Worm (Caenorhabditis elegans) whole organism, L4 larva: ENCODE measurements around the gene ins-32.

Experiments
- F10B5.3 ChIP-seq: sonication (generic microtip); optimal IDR thresholded peaks from 2 replicates; lab custom pipeline; 2016; ENCODE audit warnings: mild to moderate bottlenecking, missing genetic modification characterization, missing compliant biosample characterization
- F26F4.8 ChIP-seq: fragments of 200-800 bp; sonication (Bioruptor generic); conservative IDR thresholded peaks from 2 replicates; pipeline ENCODE4 v1.3.6; 2022; ENCODE audit warnings: missing genetic modification characterization, missing compliant biosample characterization
- F37D6.2 ChIP-seq: sonication (generic microtip); optimal IDR thresholded peaks from 2 replicates; lab custom pipeline; 2016; ENCODE audit warnings: mild to moderate bottlenecking, missing genetic modification characterization, missing compliant biosample characterization
- F44E2.7 ChIP-seq: fragments of 200-800 bp; sonication (Bioruptor generic); IDR thresholded peaks from 2 replicates; pipeline ENCODE4 v2.1.2; 2022; ENCODE audit warnings: missing genetic modification characterization, missing compliant biosample characterization
- R02D3.7 ChIP-seq: fragments of 150-350 bp; sonication (generic microtip); optimal IDR thresholded peaks from 3 replicates; lab custom pipeline; 2014; ENCODE audit warnings: missing biosample characterization, missing genetic modification characterization
- ZK546.5 ChIP-seq, 2 experiments: sonication (generic microtip); optimal IDR thresholded peaks; 2 replicates each; lab custom pipeline; 2017; ENCODE audit warnings: missing biosample characterization in 2 of 2, missing genetic modification characterization in 2 of 2
- ama-1 ChIP-seq: fragments of 150-350 bp; optimal IDR thresholded peaks from 2 replicates; lab custom pipeline; 2014; ENCODE audit warnings: inconsistent platforms, mixed read lengths
- attf-4 ChIP-seq: sonication (generic microtip); optimal IDR thresholded peaks from 3 replicates; lab custom pipeline; 2017; ENCODE audit warnings: missing biosample characterization, missing genetic modification characterization
- ceh-44 ChIP-seq: fragments of 200-800 bp; sonication (Bioruptor generic); IDR thresholded peaks from 2 replicates; pipeline ENCODE4 v1.3.6; 2022; ENCODE audit warnings: missing genetic modification reagents, missing genetic modification characterization, missing compliant biosample characterization
- ceh-82 ChIP-seq: sonication (generic microtip); optimal IDR thresholded peaks from 2 replicates; lab custom pipeline; 2017; ENCODE audit warnings: missing biosample characterization, missing genetic modification characterization
- daf-16 ChIP-seq, 3 experiments: sonication (generic microtip); optimal IDR thresholded peaks; 2 replicates each; lab custom pipeline; 2016 to 2017; ENCODE audit warnings: missing genetic modification characterization in 3 of 3, missing genetic modification reagents in 3 of 3, mild to moderate bottlenecking in 2 of 3, missing compliant biosample characterization in 2 of 3, missing biosample characterization in 1 of 3, moderate library complexity in 1 of 3
- daf-19 ChIP-seq: fragments of 200-800 bp; sonication (Bioruptor generic); conservative IDR thresholded peaks from 2 replicates; pipeline ENCODE4 v1.3.6; 2022; ENCODE audit warnings: missing genetic modification characterization, missing compliant biosample characterization
- daf-8 ChIP-seq: fragments of 200-800 bp; sonication (Bioruptor generic); IDR thresholded peaks from 2 replicates; pipeline ENCODE4 v1.3.6; 2022; ENCODE audit warnings: missing genetic modification characterization, missing compliant biosample characterization
- dmd-6 ChIP-seq: fragments of 200-800 bp; sonication (Bioruptor generic); IDR thresholded peaks from 2 replicates; pipeline ENCODE4 v1.3.6; 2022; ENCODE audit warnings: missing genetic modification reagents, missing genetic modification characterization, missing compliant biosample characterization
- dpl-1 ChIP-seq: fragments of 150-350 bp; optimal IDR thresholded peaks from 2 replicates; lab custom pipeline; 2014; ENCODE audit warnings: missing biosample characterization, missing genetic modification reagents, missing genetic modification characterization
- dve-1 ChIP-seq: sonication (generic microtip); optimal IDR thresholded peaks from 2 replicates; lab custom pipeline; 2017; ENCODE audit warnings: antibody characterized with exemption, mild to moderate bottlenecking, missing genetic modification characterization, missing compliant biosample characterization; ENCODE audit not compliant: insufficient read depth
- egl-43 ChIP-seq: fragments of 200-800 bp; sonication (Bioruptor generic); IDR thresholded peaks from 2 replicates; pipeline ENCODE4 v1.3.6; 2022; ENCODE audit warnings: missing genetic modification reagents, missing genetic modification characterization, missing compliant biosample characterization
- fos-1 ChIP-seq: fragments of 150-350 bp; optimal IDR thresholded peaks from 2 replicates; lab custom pipeline; 2014; ENCODE audit warnings: missing biosample characterization, missing genetic modification characterization
- hlh-11 ChIP-seq: fragments of 200-800 bp; sonication (Bioruptor generic); optimal IDR thresholded peaks from 2 replicates; lab custom pipeline; 2018; ENCODE audit warnings: mild to moderate bottlenecking, missing genetic modification characterization, missing compliant biosample characterization
- hlh-30 ChIP-seq: sonication (generic microtip); optimal IDR thresholded peaks from 2 replicates; lab custom pipeline; 2017; ENCODE audit warnings: antibody characterized with exemption, mild to moderate bottlenecking, missing genetic modification characterization, missing compliant biosample characterization; ENCODE audit not compliant: insufficient read depth
- hmg-1.1 ChIP-seq: fragments of 200-800 bp; sonication (Bioruptor generic); IDR thresholded peaks from 2 replicates; pipeline ENCODE4 v1.3.6; 2022; ENCODE audit warnings: missing genetic modification reagents, missing genetic modification characterization, missing compliant biosample characterization
- jun-1 ChIP-seq: fragments of 150-350 bp; optimal IDR thresholded peaks from 2 replicates; lab custom pipeline; 2014; ENCODE audit warnings: missing biosample characterization, missing genetic modification reagents, missing genetic modification characterization
- lim-7 ChIP-seq: fragments of 200-800 bp; sonication (Bioruptor generic); IDR thresholded peaks from 2 replicates; pipeline ENCODE4 v1.3.6; 2022; ENCODE audit warnings: missing genetic modification characterization, missing compliant biosample characterization
- lin-1 ChIP-seq: fragments of 200-800 bp; sonication (Bioruptor generic); IDR thresholded peaks from 2 replicates; pipeline ENCODE4 v1.3.6; 2022; ENCODE audit warnings: missing genetic modification reagents, missing genetic modification characterization, missing compliant biosample characterization
- lin-13 ChIP-seq: fragments of 150-350 bp; optimal IDR thresholded peaks from 2 replicates; lab custom pipeline; 2014; ENCODE audit warnings: missing biosample characterization, missing genetic modification reagents, missing genetic modification characterization
- lin-38 ChIP-seq: fragments of 200-800 bp; sonication (Bioruptor generic); IDR thresholded peaks from 2 replicates; pipeline ENCODE4 v1.3.6; 2022; ENCODE audit warnings: missing genetic modification reagents, missing genetic modification characterization, missing compliant biosample characterization
- lin-39 ChIP-seq: fragments of 150-350 bp; optimal IDR thresholded peaks from 2 replicates; lab custom pipeline; 2014; ENCODE audit warnings: missing biosample characterization, missing genetic modification reagents, missing genetic modification characterization
- lir-3 ChIP-seq: sonication (generic microtip); optimal IDR thresholded peaks from 2 replicates; lab custom pipeline; 2016; ENCODE audit warnings: mild to moderate bottlenecking, missing genetic modification characterization, missing compliant biosample characterization
- lsy-2 ChIP-seq, 2 experiments: fragments of 150-350 bp in 1 of 2; sonication (generic microtip) in 1 of 2; optimal IDR thresholded peaks; 2 replicates each; lab custom pipeline; 2014 to 2017; ENCODE audit warnings: missing biosample characterization in 2 of 2, missing genetic modification characterization in 2 of 2
- madf-5 ChIP-seq, 2 experiments: fragments of 200-800 bp; sonication (Bioruptor generic); IDR thresholded peaks; 2 replicates each; pipeline ENCODE4 v1.3.6; 2022; ENCODE audit warnings: missing compliant biosample characterization in 2 of 2, missing genetic modification characterization in 2 of 2
- mdl-1 ChIP-seq, 2 experiments: fragments of 150-350 bp in 1 of 2; sonication (generic microtip) in 1 of 2; optimal IDR thresholded peaks; 2 replicates each; lab custom pipeline; 2014 to 2017; ENCODE audit warnings: missing biosample characterization in 2 of 2, missing genetic modification characterization in 2 of 2
- mdt-29 ChIP-seq: fragments of 200-800 bp; sonication (Bioruptor generic); IDR thresholded peaks from 2 replicates; pipeline ENCODE4 v1.3.6; 2022; ENCODE audit warnings: missing genetic modification reagents, missing genetic modification characterization, missing compliant biosample characterization
- mep-1 ChIP-seq: fragments of 150-350 bp; sonication (generic microtip); optimal IDR thresholded peaks from 3 replicates; lab custom pipeline; 2014; ENCODE audit warnings: missing biosample characterization, missing genetic modification characterization
- mes-2 ChIP-seq: sonication (generic microtip); optimal IDR thresholded peaks from 2 replicates; lab custom pipeline; 2016; ENCODE audit warnings: missing genotype, mild to moderate bottlenecking, missing genetic modification characterization, missing compliant biosample characterization; ENCODE audit not compliant: poor library complexity, severe bottlenecking
- nhr-111 ChIP-seq: fragments of 200-800 bp; sonication (Bioruptor generic); optimal IDR thresholded peaks from 2 replicates; lab custom pipeline; 2018; ENCODE audit warnings: mild to moderate bottlenecking, missing genetic modification characterization, missing compliant biosample characterization
- nhr-237 ChIP-seq: sonication (generic microtip); optimal IDR thresholded peaks from 2 replicates; lab custom pipeline; 2017; ENCODE audit warnings: missing biosample characterization, missing genetic modification characterization
- nhr-28 ChIP-seq: fragments of 150-350 bp; optimal IDR thresholded peaks from 2 replicates; lab custom pipeline; 2014; ENCODE audit warnings: missing biosample characterization, missing genetic modification characterization
- nhr-41 ChIP-seq: fragments of 200-800 bp; sonication (Bioruptor generic); IDR thresholded peaks from 2 replicates; pipeline ENCODE4 v1.3.6; 2022; ENCODE audit warnings: missing genetic modification reagents, missing genetic modification characterization, missing compliant biosample characterization
- nhr-6 ChIP-seq: fragments of 150-350 bp; optimal IDR thresholded peaks from 2 replicates; lab custom pipeline; 2014; ENCODE audit warnings: missing biosample characterization, missing genetic modification characterization
- pha-4 ChIP-seq, 2 experiments: fragments of 150-350 bp in 1 of 2; fragments of 200-800 bp in 1 of 2; sonication (Bioruptor generic) in 1 of 2; IDR thresholded peaks in 1 of 2; optimal IDR thresholded peaks in 1 of 2; 2 replicates each; pipeline versions ENCODE4 v1.3.6 to Lab custom; 2014 to 2022; ENCODE audit warnings: missing genetic modification characterization in 2 of 2, missing genetic modification reagents in 2 of 2, missing biosample characterization in 1 of 2, missing compliant biosample characterization in 1 of 2
- php-3 ChIP-seq: fragments of 200-800 bp; sonication (Bioruptor generic); IDR thresholded peaks from 2 replicates; pipeline ENCODE4 v1.3.6; 2022; ENCODE audit warnings: missing genetic modification reagents, missing genetic modification characterization, missing compliant biosample characterization
- pqm-1 ChIP-seq: sonication (generic microtip); optimal IDR thresholded peaks from 2 replicates; lab custom pipeline; 2017; ENCODE audit warnings: missing biosample characterization, missing genetic modification characterization
- rbr-2 ChIP-seq: sonication (generic microtip); optimal IDR thresholded peaks from 2 replicates; lab custom pipeline; 2016; ENCODE audit warnings: missing genotype, missing genetic modification characterization, missing compliant biosample characterization
- saeg-2 ChIP-seq: fragments of 200-800 bp; sonication (Bioruptor generic); IDR thresholded peaks from 2 replicates; pipeline ENCODE4 v1.3.6; 2022; ENCODE audit warnings: missing genetic modification reagents, missing genetic modification characterization, missing compliant biosample characterization
- tra-1 ChIP-seq: fragments of 200-800 bp; sonication (Bioruptor generic); IDR thresholded peaks from 2 replicates; pipeline ENCODE4 v1.3.6; 2022; ENCODE audit warnings: missing genetic modification reagents, missing genetic modification characterization, missing compliant biosample characterization
- unc-130 ChIP-seq: sonication (generic microtip); optimal IDR thresholded peaks from 2 replicates; lab custom pipeline; 2016; ENCODE audit warnings: missing genetic modification reagents, missing genetic modification characterization, missing compliant biosample characterization
- unc-62 ChIP-seq, 3 experiments: fragments of 150-350 bp in 1 of 3; sonication (generic microtip); optimal IDR thresholded peaks in 2 of 3; peaks in 1 of 3; 1 replicate in 1 of 3; 2 replicates in 2 of 3; lab custom pipeline; 2014 to 2017; ENCODE audit warnings: missing biosample characterization in 3 of 3, missing genetic modification characterization in 3 of 3, missing genetic modification reagents in 3 of 3, missing genotype in 1 of 3
- vab-7 ChIP-seq: fragments of 200-800 bp; sonication (Bioruptor generic); IDR thresholded peaks from 2 replicates; pipeline ENCODE4 v1.3.6; 2022; ENCODE audit warnings: missing genetic modification reagents, missing genetic modification characterization, missing compliant biosample characterization
- zag-1 ChIP-seq: fragments of 150-350 bp; optimal IDR thresholded peaks from 2 replicates; lab custom pipeline; 2014; ENCODE audit warnings: missing biosample characterization, missing genetic modification characterization
- ztf-11 ChIP-seq: fragments of 150-350 bp; optimal IDR thresholded peaks from 2 replicates; lab custom pipeline; 2014; ENCODE audit warnings: missing biosample characterization, missing genetic modification characterization

Gene ins-32

DNA sequence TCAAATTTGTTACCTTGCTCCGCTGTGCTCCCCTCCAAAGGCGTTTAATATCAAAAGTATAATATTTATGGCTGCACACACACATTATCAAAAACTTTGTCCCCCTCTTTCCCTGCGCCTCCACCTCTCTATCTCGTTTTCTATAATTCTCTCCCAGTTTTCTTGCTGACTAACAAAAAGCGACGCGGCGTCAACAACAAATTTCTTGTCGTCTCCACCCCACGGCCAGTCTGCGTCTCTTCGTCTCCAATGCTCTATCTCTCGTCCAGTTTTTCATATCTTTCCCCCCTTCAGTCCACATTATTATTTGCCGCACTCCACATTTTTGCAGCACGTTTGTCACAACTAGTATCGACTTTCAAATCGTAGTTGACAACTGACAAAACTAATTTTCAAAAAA lies 7.4 kb upstream of the ins-32 start (continued):
- TF ChIP-seq daf-16 (GFP tag; optimal IDR thresholded peaks at IDR 0.05; lab: Kevin White, UChicago) (peak in 1 of 2 experiments; percentile 64), daf-16 (tag; optimal IDR thresholded peaks at IDR 0.05; lab: Kevin White, UChicago) (peak; percentile 77), tra-1 (GFP tag; lab: Robert Waterston, UW) (no peak), lim-7 (GFP tag; lab: Robert Waterston, UW) (no peak), nhr-111 (GFP tag; lab: Kevin White, UChicago) (no peak), zag-1 (tag; lab: Kevin White, UChicago) (no peak), rbr-2 (tag; lab: Kevin White, UChicago) (peak; percentile 68), daf-8 (GFP tag; lab: Robert Waterston, UW) (no peak), lin-1 (GFP tag; lab: Robert Waterston, UW) (no peak), unc-62 (GFP tag; optimal IDR thresholded peaks at IDR 0.05 in 1 of 2; lab: Kevin White, UChicago) (peak in 1 of 2 experiments; percentile 81), unc-62 (tag; optimal IDR thresholded peaks at IDR 0.05; lab: Kevin White, UChicago) (no peak), lin-38 (0 out of 2 replicates have a peak, but pooled peaks have one; percentile 7), nhr-237 (no peak), F26F4.8 (GFP tag; lab: Robert Waterston, UW) (no peak), mes-2 (tag; lab: Kevin White, UChicago) (peak; percentile 47), nhr-28 (tag; lab: Kevin White, UChicago) (peak; percentile 76), R02D3.7 (no peak), lin-13 (peak; percentile 24), nhr-41 (GFP tag; lab: Robert Waterston, UW) (no peak), mdt-29 (no peak), nhr-6 (tag; lab: Kevin White, UChicago) (peak; percentile 42), hmg-1.1 (GFP tag; lab: Robert Waterston, UW) (peak; percentile 32; the same call in 1 of the 2 replicates), ama-1 (no peak), ceh-44 (GFP tag; lab: Robert Waterston, UW) (no peak), lir-3 (tag; lab: Kevin White, UChicago) (no peak), ZK546.5 (tag; optimal IDR thresholded peaks at IDR 0.05; lab: Kevin White, UChicago) (no peak), F37D6.2 (tag; lab: Kevin White, UChicago) (no peak), lsy-2 (tag; optimal IDR thresholded peaks at IDR 0.05; lab: Kevin White, UChicago) (peak in 1 of 2 experiments; percentile 49), dmd-6 (peak; percentile 36; the same call in 1 of the 2 replicates), pha-4 (GFP tag; IDR thresholded peaks at IDR 0.05; lab: Robert Waterston, UW) (no peak), pha-4 (tag; optimal IDR thresholded peaks at IDR 0.05; lab: Kevin White, UChicago) (peak; percentile 75), lin-39 (no peak), mep-1 (tag; lab: Kevin White, UChicago) (peak; percentile 85), F44E2.7 (GFP tag; lab: Robert Waterston, UW) (no peak), vab-7 (GFP tag; lab: Robert Waterston, UW) (no peak), jun-1 (tag; lab: Kevin White, UChicago) (no peak), hlh-11 (tag; lab: Kevin White, UChicago) (peak; percentile 63), dpl-1 (peak; percentile 13), ztf-11 (tag; lab: Kevin White, UChicago) (no peak), ceh-82 (tag; lab: Kevin White, UChicago) (no peak), php-3 (GFP tag; lab: Robert Waterston, UW) (0 out of 2 replicates have a peak, but pooled peaks have one; percentile 36), pqm-1 (peak; percentile 35), F10B5.3 (tag; lab: Kevin White, UChicago) (no peak), saeg-2 (GFP tag; lab: Robert Waterston, UW) (no peak), hlh-30 (tag; lab: Kevin White, UChicago) (peak; percentile 34), fos-1 (tag; lab: Kevin White, UChicago) (no peak), madf-5 (GFP tag; IDR thresholded peaks at IDR 0.05; lab: Robert Waterston, UW) (no peak), mdl-1 (tag; optimal IDR thresholded peaks at IDR 0.05; lab: Kevin White, UChicago) (peak in 1 of 2 experiments; percentile 5), dve-1 (peak; percentile 87), egl-43 (no peak), daf-19 (no peak), unc-130 (GFP tag; lab: Kevin White, UChicago) (no peak), attf-4 (tag; lab: Kevin White, UChicago) (no peak)
